Worm (Caenorhabditis elegans) whole organism, L3 larva: Measurements from ENCODE around the gene Y54G11A.3.

Experiments used
- R02D3.7 ChIP-seq: fragments of 150-350 bp; optimal IDR thresholded peaks from 2 replicates; lab custom pipeline; 2014; ENCODE audit warnings: missing biosample characterization, missing genetic modification characterization
- ZK546.5 ChIP-seq: sonication (generic microtip); optimal IDR thresholded peaks from 2 replicates; lab custom pipeline; 2017; ENCODE audit warnings: missing biosample characterization, missing genetic modification characterization
- aly-2 ChIP-seq: fragments of 150-350 bp; optimal IDR thresholded peaks from 2 replicates; lab custom pipeline; 2014; ENCODE audit warnings: missing biosample characterization, missing genetic modification characterization
- ama-1 ChIP-seq: fragments of 150-350 bp; optimal IDR thresholded peaks from 2 replicates; lab custom pipeline; 2018
- ceh-16 ChIP-seq: sonication (generic microtip); optimal IDR thresholded peaks from 2 replicates; lab custom pipeline; 2017; ENCODE audit warnings: missing biosample characterization, missing genetic modification characterization
- ceh-28 ChIP-seq: fragments of 150-350 bp; optimal IDR thresholded peaks from 2 replicates; lab custom pipeline; 2014; ENCODE audit warnings: missing biosample characterization, missing genetic modification reagents, missing genetic modification characterization
- ceh-82 ChIP-seq: fragments of 150-350 bp; optimal IDR thresholded peaks from 2 replicates; lab custom pipeline; 2014; ENCODE audit warnings: missing biosample characterization, missing genetic modification characterization
- ceh-9 ChIP-seq: sonication (generic microtip); optimal IDR thresholded peaks from 2 replicates; lab custom pipeline; 2018; ENCODE audit warnings: missing biosample characterization, missing genetic modification characterization
- daf-12 ChIP-seq: fragments of 150-350 bp; optimal IDR thresholded peaks from 2 replicates; lab custom pipeline; 2014; ENCODE audit warnings: missing biosample characterization, missing genetic modification reagents, missing genetic modification characterization
- egl-27 ChIP-seq: sonication (generic microtip); optimal IDR thresholded peaks from 4 replicates; lab custom pipeline; 2017; ENCODE audit warnings: missing biosample characterization, missing genetic modification reagents, missing genetic modification characterization
- egl-5 ChIP-seq: fragments of 150-350 bp; optimal IDR thresholded peaks from 2 replicates; lab custom pipeline; 2017; ENCODE audit warnings: missing biosample characterization, missing genetic modification reagents, missing genetic modification characterization, inconsistent platforms
- elt-1 ChIP-seq: fragments of 150-350 bp; optimal IDR thresholded peaks from 2 replicates; lab custom pipeline; 2014; ENCODE audit warnings: missing biosample characterization, missing genetic modification characterization
- elt-2 ChIP-seq: sonication (generic microtip); optimal IDR thresholded peaks from 2 replicates; lab custom pipeline; 2016; ENCODE audit warnings: missing genetic modification reagents, mild to moderate bottlenecking, missing genetic modification characterization, missing compliant biosample characterization
- elt-3 ChIP-seq, 3 experiments: fragments of 150-350 bp in 1 of 3; sonication (generic microtip) in 2 of 3; optimal IDR thresholded peaks; 2 replicates in 2 of 3; 4 replicates in 1 of 3; lab custom pipeline; 2014 to 2017; ENCODE audit warnings: missing biosample characterization in 3 of 3, missing genetic modification characterization in 3 of 3
- eor-1 ChIP-seq, 2 experiments: fragments of 150-350 bp; optimal IDR thresholded peaks; 2 replicates each; lab custom pipeline; 2014 to 2018; ENCODE audit warnings: missing biosample characterization in 2 of 2, missing genetic modification characterization in 2 of 2
- fkh-10 ChIP-seq: sonication (generic microtip); optimal IDR thresholded peaks from 2 replicates; lab custom pipeline; 2017; ENCODE audit warnings: missing biosample characterization, missing genetic modification reagents, missing genetic modification characterization
- fkh-2 ChIP-seq: fragments of 150-350 bp; optimal IDR thresholded peaks from 2 replicates; lab custom pipeline; 2014; ENCODE audit warnings: missing biosample characterization, missing genetic modification reagents, missing genetic modification characterization
- fos-1 ChIP-seq: fragments of 150-350 bp; optimal IDR thresholded peaks from 2 replicates; lab custom pipeline; 2014; ENCODE audit warnings: missing biosample characterization, missing genetic modification characterization
- hmg-11 ChIP-seq: sonication (generic microtip); optimal IDR thresholded peaks from 2 replicates; lab custom pipeline; 2016; ENCODE audit warnings: missing genetic modification characterization, missing compliant biosample characterization
- jun-1 ChIP-seq: fragments of 150-350 bp; optimal IDR thresholded peaks from 2 replicates; lab custom pipeline; 2014; ENCODE audit warnings: missing biosample characterization, missing genetic modification reagents, missing genetic modification characterization
- lin-15B ChIP-seq: fragments of 150-350 bp; optimal IDR thresholded peaks from 2 replicates; lab custom pipeline; 2014; ENCODE audit warnings: missing biosample characterization, missing genetic modification characterization
- lin-39 ChIP-seq: fragments of 150-350 bp; optimal IDR thresholded peaks from 2 replicates; lab custom pipeline; 2018; ENCODE audit warnings: missing biosample characterization, missing genetic modification reagents, missing genetic modification characterization
- lsy-12 ChIP-seq: sonication (generic microtip); optimal IDR thresholded peaks from 2 replicates; lab custom pipeline; 2016; ENCODE audit warnings: mild to moderate bottlenecking, missing genetic modification characterization, missing compliant biosample characterization
- mdl-1 ChIP-seq: fragments of 150-350 bp; optimal IDR thresholded peaks from 2 replicates; lab custom pipeline; 2014; ENCODE audit warnings: missing biosample characterization, missing genetic modification characterization
- mml-1 ChIP-seq: fragments of 150-350 bp; sonication (generic microtip); optimal IDR thresholded peaks from 3 replicates; lab custom pipeline; 2014; ENCODE audit warnings: missing biosample characterization, missing genetic modification characterization
- nfya-1 ChIP-seq: sonication (generic microtip); optimal IDR thresholded peaks from 2 replicates; lab custom pipeline; 2017; ENCODE audit warnings: missing genetic modification characterization, mild to moderate bottlenecking, missing compliant biosample characterization, antibody characterized with exemption, moderate library complexity; ENCODE audit not compliant: insufficient read depth
- nhr-11 ChIP-seq: fragments of 150-350 bp; optimal IDR thresholded peaks from 2 replicates; lab custom pipeline; 2014; ENCODE audit warnings: missing biosample characterization, missing genetic modification characterization
- nhr-12 ChIP-seq: fragments of 150-350 bp; optimal IDR thresholded peaks from 2 replicates; lab custom pipeline; 2014; ENCODE audit warnings: missing biosample characterization, missing genetic modification characterization
- nhr-23 ChIP-seq: fragments of 150-350 bp; optimal IDR thresholded peaks from 2 replicates; lab custom pipeline; 2014; ENCODE audit warnings: missing biosample characterization, missing genetic modification reagents, missing genetic modification characterization
- nhr-237 ChIP-seq: fragments of 150-350 bp; optimal IDR thresholded peaks from 2 replicates; lab custom pipeline; 2014; ENCODE audit warnings: missing biosample characterization, missing genetic modification characterization
- nhr-25 ChIP-seq: sonication (generic microtip); optimal IDR thresholded peaks from 2 replicates; lab custom pipeline; 2017; ENCODE audit warnings: missing biosample characterization, missing genetic modification characterization
- nhr-28 ChIP-seq: fragments of 150-350 bp; optimal IDR thresholded peaks from 2 replicates; lab custom pipeline; 2014; ENCODE audit warnings: missing biosample characterization, missing genetic modification characterization
- nhr-43 ChIP-seq: sonication (generic microtip); optimal IDR thresholded peaks from 2 replicates; lab custom pipeline; 2016; ENCODE audit warnings: mild to moderate bottlenecking, missing genetic modification characterization, missing compliant biosample characterization; ENCODE audit not compliant: poor library complexity, severe bottlenecking
- nhr-67 ChIP-seq: fragments of 150-350 bp; optimal IDR thresholded peaks from 2 replicates; lab custom pipeline; 2014; ENCODE audit warnings: missing biosample characterization, missing genetic modification characterization
- nhr-76 ChIP-seq: fragments of 150-350 bp; sonication (generic microtip); optimal IDR thresholded peaks from 5 replicates; lab custom pipeline; 2014; ENCODE audit warnings: missing biosample characterization, missing genetic modification characterization
- nhr-77 ChIP-seq: fragments of 150-350 bp; optimal IDR thresholded peaks from 2 replicates; lab custom pipeline; 2014; ENCODE audit warnings: missing biosample characterization, missing genetic modification characterization
- pha-4 ChIP-seq: fragments of 150-350 bp; optimal IDR thresholded peaks from 2 replicates; lab custom pipeline; 2014; ENCODE audit warnings: missing biosample characterization, missing genetic modification reagents, missing genetic modification characterization
- pqm-1 ChIP-seq: fragments of 150-350 bp; optimal IDR thresholded peaks from 2 replicates; lab custom pipeline; 2017; ENCODE audit warnings: missing biosample characterization, missing genetic modification characterization, inconsistent platforms
- sea-2 ChIP-seq: fragments of 150-350 bp; sonication (generic microtip); optimal IDR thresholded peaks from 4 replicates; lab custom pipeline; 2014; ENCODE audit warnings: missing biosample characterization, missing genetic modification reagents, missing genetic modification characterization
- skn-1 ChIP-seq: fragments of 150-350 bp; optimal IDR thresholded peaks from 2 replicates; lab custom pipeline; 2014; ENCODE audit warnings: missing biosample characterization, missing genetic modification characterization
- snpc-4 ChIP-seq: fragments of 150-350 bp; optimal IDR thresholded peaks from 2 replicates; lab custom pipeline; 2014; ENCODE audit warnings: missing biosample characterization, missing genetic modification characterization
- tbx-2 ChIP-seq: sonication (generic microtip); optimal IDR thresholded peaks from 2 replicates; lab custom pipeline; 2016; ENCODE audit warnings: mild to moderate bottlenecking, missing genetic modification characterization, missing compliant biosample characterization
- unc-39 ChIP-seq: sonication (generic microtip); optimal IDR thresholded peaks from 4 replicates; lab custom pipeline; 2017; ENCODE audit warnings: missing biosample characterization, missing genetic modification characterization
- unc-62 ChIP-seq: fragments of 150-350 bp; sonication (generic microtip); optimal IDR thresholded peaks from 4 replicates; lab custom pipeline; 2014; ENCODE audit warnings: missing biosample characterization, missing genetic modification reagents, missing genetic modification characterization
- zag-1 ChIP-seq: fragments of 150-350 bp; optimal IDR thresholded peaks from 2 replicates; lab custom pipeline; 2014; ENCODE audit warnings: missing biosample characterization, missing genetic modification characterization
- ztf-11 ChIP-seq: fragments of 150-350 bp; optimal IDR thresholded peaks from 2 replicates; lab custom pipeline; 2014; ENCODE audit warnings: missing biosample characterization, missing genetic modification characterization
- ztf-4 ChIP-seq: fragments of 150-350 bp; optimal IDR thresholded peaks from 2 replicates; lab custom pipeline; 2014; ENCODE audit warnings: missing biosample characterization, missing genetic modification characterization

Y54G11A.3 gene

DNA sequence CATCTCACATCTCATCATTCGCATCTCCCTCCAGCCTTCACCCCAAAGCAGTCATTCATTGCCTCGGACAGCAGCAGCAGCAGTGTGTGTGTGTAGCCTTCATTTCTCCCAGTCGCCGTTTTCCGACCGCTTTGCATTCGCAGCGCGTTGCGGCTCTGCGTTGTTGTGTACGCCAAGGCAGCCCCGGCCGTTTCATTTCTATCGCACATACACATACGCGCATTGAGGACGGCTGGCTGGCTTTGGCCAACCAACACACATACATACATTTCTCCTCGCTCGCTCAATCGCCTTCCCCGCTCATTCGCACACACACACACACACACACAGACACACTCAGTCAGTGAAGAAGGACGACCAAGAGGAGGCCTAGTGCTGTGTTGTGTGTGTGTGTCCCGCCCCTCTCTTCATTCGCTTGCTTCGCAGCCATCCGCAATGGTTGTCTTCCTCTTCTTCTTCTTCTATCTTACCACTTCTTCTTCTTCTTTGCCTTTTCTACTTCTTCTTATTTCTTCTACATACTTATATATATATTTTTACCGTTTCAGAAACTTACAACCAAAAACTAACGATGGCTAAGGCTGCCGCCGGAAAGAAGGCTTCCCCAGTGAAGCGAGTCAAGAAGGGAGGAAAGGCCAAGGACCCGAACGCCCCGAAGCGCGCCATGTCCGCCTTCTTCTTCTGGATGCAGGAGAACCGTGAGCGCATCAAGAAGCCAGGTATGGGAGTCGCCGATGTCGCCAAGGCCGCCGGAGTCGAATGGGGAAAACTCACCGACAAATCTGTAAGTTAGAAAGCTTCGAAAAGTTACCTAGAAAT, 26.1 kb upstream of the Y54G11A.3 start, which contains the start of gene hmg-1.1:
Gene hmg-1.1 (plus strand): TSS at position 549 of the 819 bp plus-strand sequence.
- TF ChIP-seq ZK546.5 (tag; lab: Kevin White, UChicago) = no peak
- no peak for TF ChIP-seq mdl-1 (tag; lab: Kevin White, UChicago)
- TF ChIP-seq daf-12 = no peak
- peak; percentile 59 for TF ChIP-seq jun-1 (tag; lab: Kevin White, UChicago)
- TF ChIP-seq eor-1 (tag; optimal IDR thresholded peaks at IDR 0.05; lab: Kevin White, UChicago) = no peak
- peak; percentile 71 for TF ChIP-seq elt-2 (tag; lab: Kevin White, UChicago)
- TF ChIP-seq nhr-43 (tag; lab: Kevin White, UChicago) = peak; percentile 22
- no peak for TF ChIP-seq zag-1
- TF ChIP-seq ceh-82 (tag; lab: Kevin White, UChicago) = no peak
- no peak for TF ChIP-seq mml-1 (tag; lab: Kevin White, UChicago)
- TF ChIP-seq pha-4 (tag; lab: Kevin White, UChicago) = peak; percentile 83
- no peak for TF ChIP-seq nhr-12 (tag; lab: Kevin White, UChicago)
- TF ChIP-seq tbx-2 (tag; lab: Kevin White, UChicago) = peak; percentile 17
- TF ChIP-seq snpc-4 = peak; percentile 58
- no peak for TF ChIP-seq nhr-237
- TF ChIP-seq elt-3 (tag; optimal IDR thresholded peaks at IDR 0.05; lab: Kevin White, UChicago) = peak in 1 of 3 experiments; percentile 17
- no peak for TF ChIP-seq fos-1 (tag; lab: Kevin White, UChicago)
- TF ChIP-seq ama-1 (lab: Kevin White, UChicago) = peak; percentile 57
- TF ChIP-seq nhr-25 (tag; lab: Kevin White, UChicago) = peak; percentile 60
- peak; percentile 18 for TF ChIP-seq elt-1 (tag; lab: Kevin White, UChicago)
- peak; percentile 11 for TF ChIP-seq lin-39
- TF ChIP-seq aly-2 (tag; lab: Kevin White, UChicago) = no peak
- peak; percentile 68 for TF ChIP-seq egl-27 (tag; lab: Kevin White, UChicago)
- TF ChIP-seq fkh-10 (GFP tag; lab: Kevin White, UChicago) = no peak
- peak; percentile 59 for TF ChIP-seq lin-15B (tag; lab: Kevin White, UChicago)
- peak; percentile 76 for TF ChIP-seq lsy-12 (tag; lab: Kevin White, UChicago)
- no peak for TF ChIP-seq ceh-9
- TF ChIP-seq nhr-76 (tag; lab: Kevin White, UChicago) = no peak
- TF ChIP-seq ceh-28 = no peak
- peak; percentile 35 for TF ChIP-seq R02D3.7 (tag; lab: Kevin White, UChicago)
- TF ChIP-seq nfya-1 (tag; lab: Kevin White, UChicago) = peak; percentile 85
- no peak for TF ChIP-seq fkh-2 (tag; lab: Kevin White, UChicago)
- TF ChIP-seq skn-1 (tag; lab: Kevin White, UChicago) = peak; percentile 9
- TF ChIP-seq ceh-16 (tag; lab: Kevin White, UChicago) = no peak
- TF ChIP-seq pqm-1 (tag; lab: Kevin White, UChicago) = peak; percentile 65
- no peak for TF ChIP-seq ztf-11 (tag; lab: Kevin White, UChicago)
- no peak for TF ChIP-seq nhr-11
- peak; percentile 96 for TF ChIP-seq hmg-11
- no peak for TF ChIP-seq unc-62 (GFP tag; lab: Kevin White, UChicago)
- no peak for TF ChIP-seq nhr-77 (tag; lab: Kevin White, UChicago)
- no peak for TF ChIP-seq ztf-4 (tag; lab: Kevin White, UChicago)
- TF ChIP-seq sea-2 = peak; percentile 40
- TF ChIP-seq egl-5 (tag; lab: Kevin White, UChicago) = peak; percentile 0
- no peak for TF ChIP-seq nhr-28 (tag; lab: Kevin White, UChicago)
- TF ChIP-seq nhr-67 (tag; lab: Kevin White, UChicago) = no peak
- peak; percentile 66 for TF ChIP-seq nhr-23 (tag; lab: Kevin White, UChicago)
- no peak for TF ChIP-seq unc-39 (tag; lab: Kevin White, UChicago)
